Worm (Caenorhabditis elegans) whole organism, late embryonic: ENCODE data around the gene F07E5.5.

Experiments used
- C38D4.7 ChIP-seq: fragments of 200-800 bp; sonication (Bioruptor generic); optimal IDR thresholded peaks from 2 replicates; lab custom pipeline; 2018; ENCODE audit warnings: mild to moderate bottlenecking, missing genetic modification characterization, moderate library complexity, missing compliant biosample characterization
- T23F11.4 ChIP-seq: fragments of 200-800 bp; sonication (Bioruptor generic); optimal IDR thresholded peaks from 2 replicates; lab custom pipeline; 2018; ENCODE audit warnings: mild to moderate bottlenecking, missing genetic modification characterization, missing compliant biosample characterization
- Y22D7AL.16 ChIP-seq: sonication (generic microtip); optimal IDR thresholded peaks from 2 replicates; lab custom pipeline; 2016; ENCODE audit warnings: missing genetic modification characterization, missing compliant biosample characterization
- ama-1 ChIP-seq: fragments of 150-350 bp; optimal IDR thresholded peaks from 2 replicates; lab custom pipeline; 2014
- ceh-14 ChIP-seq: sonication (generic microtip); optimal IDR thresholded peaks from 2 replicates; lab custom pipeline; 2016; ENCODE audit warnings: missing genotype, missing genetic modification characterization, missing compliant biosample characterization
- ceh-18 ChIP-seq: sonication (generic microtip); optimal IDR thresholded peaks from 2 replicates; lab custom pipeline; 2016; ENCODE audit warnings: missing genetic modification characterization, missing compliant biosample characterization
- ceh-2 ChIP-seq: sonication (generic microtip); optimal IDR thresholded peaks from 2 replicates; lab custom pipeline; 2016; ENCODE audit warnings: missing genotype, missing genetic modification characterization, missing compliant biosample characterization
- ceh-24 ChIP-seq: sonication (generic microtip); optimal IDR thresholded peaks from 2 replicates; lab custom pipeline; 2016; ENCODE audit warnings: mild to moderate bottlenecking, missing genetic modification characterization, missing compliant biosample characterization
- ceh-30 ChIP-seq: fragments of 150-350 bp; optimal IDR thresholded peaks from 2 replicates; lab custom pipeline; 2014; ENCODE audit warnings: missing biosample characterization, missing genetic modification characterization
- ceh-31 ChIP-seq: sonication (generic microtip); optimal IDR thresholded peaks from 2 replicates; lab custom pipeline; 2016; ENCODE audit warnings: missing genetic modification characterization, missing compliant biosample characterization
- ceh-34 ChIP-seq: sonication (generic microtip); optimal IDR thresholded peaks from 2 replicates; lab custom pipeline; 2016; ENCODE audit warnings: mild to moderate bottlenecking, missing genetic modification characterization, missing compliant biosample characterization
- ceh-48 ChIP-seq: sonication (generic microtip); optimal IDR thresholded peaks from 2 replicates; lab custom pipeline; 2016; ENCODE audit warnings: missing genetic modification characterization, inconsistent platforms, missing compliant biosample characterization
- ceh-6 ChIP-seq: fragments of 200-800 bp; sonication (Bioruptor generic); optimal IDR thresholded peaks from 2 replicates; lab custom pipeline; 2018; ENCODE audit warnings: mild to moderate bottlenecking, missing genetic modification characterization, missing compliant biosample characterization
- dve-1 ChIP-seq: sonication (generic microtip); optimal IDR thresholded peaks from 2 replicates; lab custom pipeline; 2017; ENCODE audit warnings: antibody characterized with exemption, mild to moderate bottlenecking, missing genetic modification characterization, missing compliant biosample characterization
- elt-2 ChIP-seq: sonication (generic microtip); optimal IDR thresholded peaks from 2 replicates; lab custom pipeline; 2016; ENCODE audit warnings: missing genetic modification reagents, missing genetic modification characterization, missing compliant biosample characterization
- elt-4 ChIP-seq: sonication (generic microtip); optimal IDR thresholded peaks from 2 replicates; lab custom pipeline; 2016; ENCODE audit warnings: missing genetic modification characterization, missing compliant biosample characterization
- gmeb-2 ChIP-seq: sonication (generic microtip); optimal IDR thresholded peaks from 2 replicates; lab custom pipeline; 2016; ENCODE audit warnings: missing genetic modification characterization, inconsistent platforms, missing compliant biosample characterization
- hlh-15 ChIP-seq: sonication (generic microtip); optimal IDR thresholded peaks from 2 replicates; lab custom pipeline; 2016; ENCODE audit warnings: missing genetic modification characterization, missing compliant biosample characterization
- hlh-30 ChIP-seq: sonication (generic microtip); optimal IDR thresholded peaks from 2 replicates; lab custom pipeline; 2017; ENCODE audit warnings: antibody characterized with exemption, missing genetic modification characterization, missing compliant biosample characterization; ENCODE audit not compliant: insufficient read depth
- hlh-6 ChIP-seq: sonication (generic microtip); optimal IDR thresholded peaks from 2 replicates; lab custom pipeline; 2016; ENCODE audit warnings: missing genotype, missing genetic modification characterization, missing compliant biosample characterization
- nfya-1 ChIP-seq: sonication (generic microtip); optimal IDR thresholded peaks from 2 replicates; lab custom pipeline; 2017; ENCODE audit warnings: missing genetic modification characterization, mild to moderate bottlenecking, missing compliant biosample characterization, antibody characterized with exemption, moderate library complexity
- nhr-11 ChIP-seq: fragments of 150-350 bp; optimal IDR thresholded peaks from 2 replicates; lab custom pipeline; 2014; ENCODE audit warnings: missing biosample characterization, missing genetic modification characterization
- npax-4 ChIP-seq: sonication (generic microtip); optimal IDR thresholded peaks from 2 replicates; lab custom pipeline; 2016; ENCODE audit warnings: missing genetic modification characterization, missing compliant biosample characterization
- pag-3 ChIP-seq: sonication (generic microtip); optimal IDR thresholded peaks from 2 replicates; lab custom pipeline; 2016; ENCODE audit warnings: missing compliant biosample characterization, missing genetic modification characterization, borderline replicate concordance
- pros-1 ChIP-seq: fragments of 150-350 bp; optimal IDR thresholded peaks from 2 replicates; lab custom pipeline; 2014; ENCODE audit warnings: missing biosample characterization, missing genetic modification reagents, missing genetic modification characterization
- rnt-1 ChIP-seq: sonication (generic microtip); optimal IDR thresholded peaks from 2 replicates; lab custom pipeline; 2016; ENCODE audit warnings: missing genetic modification characterization, missing compliant biosample characterization
- syd-9 ChIP-seq: sonication (generic microtip); optimal IDR thresholded peaks from 2 replicates; lab custom pipeline; 2016; ENCODE audit warnings: mild to moderate bottlenecking, missing genetic modification characterization, moderate library complexity, missing compliant biosample characterization
- tbx-2 ChIP-seq: sonication (generic microtip); optimal IDR thresholded peaks from 2 replicates; lab custom pipeline; 2016; ENCODE audit warnings: missing genetic modification characterization, missing compliant biosample characterization
- unc-42 ChIP-seq: sonication (generic microtip); optimal IDR thresholded peaks from 2 replicates; lab custom pipeline; 2016; ENCODE audit warnings: missing genotype, missing genetic modification characterization, missing compliant biosample characterization

The F07E5.5 gene

DNA sequence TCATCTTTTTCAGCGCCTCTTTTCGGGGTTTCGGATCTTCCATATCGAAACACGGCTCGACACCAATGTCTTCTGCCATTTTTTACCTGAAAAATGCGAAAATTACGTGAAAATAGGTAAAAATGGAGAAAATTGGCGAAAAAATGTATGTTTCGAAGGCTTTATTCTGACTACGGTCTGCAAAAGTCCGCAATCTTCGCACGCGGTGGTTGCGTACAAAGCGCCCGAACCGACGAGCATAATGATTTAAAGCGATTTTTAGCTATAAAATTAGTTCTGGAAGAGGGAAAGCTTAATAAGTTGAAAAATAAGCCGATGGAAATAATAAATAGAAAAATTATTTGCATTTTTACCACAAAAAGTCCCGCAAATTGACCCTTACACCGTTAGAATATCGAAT is at the start of gene F07E5.5:
Gene F07E5.5, minus strand, starts transcription at position 86 of the 400 bp plus-strand sequence.
- TF ChIP-seq npax-4 (no peak), unc-42 (tag; lab: Kevin White, UChicago) (peak; percentile 20), tbx-2 (peak; percentile 1), ceh-24 (tag; lab: Kevin White, UChicago) (no peak), nfya-1 (peak; percentile 42), Y22D7AL.16 (tag; lab: Kevin White, UChicago) (no peak), elt-4 (tag; lab: Kevin White, UChicago) (no peak)

DNA sequence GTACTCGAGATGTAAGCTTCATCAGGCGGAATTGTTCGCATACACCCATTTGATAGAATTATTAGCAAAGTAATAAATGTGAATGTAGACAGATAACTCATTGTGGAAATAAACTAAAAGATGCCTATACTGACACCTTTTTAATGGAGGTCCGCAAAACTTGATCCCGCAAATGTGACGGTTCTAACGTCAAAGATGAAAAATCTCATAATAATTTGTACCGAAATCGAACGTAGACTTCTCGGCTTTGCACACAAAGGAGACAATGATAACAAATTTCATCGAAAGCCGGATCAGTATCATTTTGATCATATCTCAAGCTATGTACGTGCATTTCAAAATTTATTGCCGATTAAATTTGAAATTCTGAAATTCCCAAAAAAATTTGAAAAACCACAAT is 49.4 kb upstream of the F07E5.5 start, which contains the start of gene R52.4:
Gene R52.4, minus strand, starts transcription at position 101 of the 400 bp plus-strand sequence.
- TF ChIP-seq gmeb-2 (no peak), ceh-6 (GFP tag; lab: Kevin White, UChicago) (no peak), hlh-30 (tag; lab: Kevin White, UChicago) (no peak), elt-2 (tag; lab: Kevin White, UChicago) (no peak), T23F11.4 (GFP tag; lab: Kevin White, UChicago) (no peak), ceh-18 (no peak), ceh-31 (no peak), hlh-15 (tag; lab: Kevin White, UChicago) (no peak), pros-1 (tag; lab: Kevin White, UChicago) (no peak), dve-1 (no peak), rnt-1 (tag; lab: Kevin White, UChicago) (no peak), elt-4 (tag; lab: Kevin White, UChicago) (no peak), ama-1 (lab: Kevin White, UChicago) (no peak), ceh-48 (no peak), ceh-24 (tag; lab: Kevin White, UChicago) (no peak), nfya-1 (no peak), hlh-6 (tag; lab: Kevin White, UChicago) (no peak), nhr-11 (tag; lab: Kevin White, UChicago) (no peak)
- TF ChIP-seq, all 69 proteins: peak for 0

DNA sequence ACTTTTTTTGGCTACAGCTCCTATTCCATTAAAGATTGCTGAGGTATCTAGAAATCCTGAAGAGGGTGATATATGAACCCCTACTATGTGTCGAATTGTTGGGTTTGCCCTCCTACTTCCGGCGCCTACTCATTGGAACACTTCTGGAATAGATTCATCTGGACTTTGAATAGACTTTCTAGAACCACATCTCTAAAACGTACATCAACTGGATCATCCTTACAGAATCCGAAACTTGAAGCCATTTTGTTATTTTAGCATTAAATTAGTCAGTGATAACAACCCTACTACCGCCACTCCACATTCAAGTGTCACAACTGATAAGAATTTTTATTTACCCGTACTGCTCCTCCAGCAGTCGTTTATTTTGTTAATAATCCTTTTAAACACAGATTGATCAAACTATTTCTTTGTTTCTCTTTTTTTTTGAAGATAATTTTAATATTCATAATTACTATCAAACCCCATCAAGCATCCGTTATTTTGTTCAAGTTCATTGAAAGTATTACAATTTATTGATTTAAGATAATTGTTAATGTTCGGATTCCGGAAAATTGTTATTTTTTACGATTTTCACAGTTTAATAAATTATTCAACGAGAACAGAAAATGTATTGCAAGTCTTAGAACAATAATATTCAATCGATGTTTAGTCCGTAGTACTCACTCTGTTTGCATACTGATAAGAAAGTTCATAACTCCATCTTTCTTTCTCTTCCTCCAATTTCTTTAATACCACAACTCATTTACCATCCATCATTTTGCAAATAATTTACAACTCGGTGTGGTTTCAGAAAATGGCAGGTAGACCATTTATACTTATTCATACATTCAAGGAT is 40.5 kb upstream of the F07E5.5 start, which contains the start of gene math-42:
Gene math-42, plus strand, starts transcription at position 788 of the 838 bp plus-strand sequence.
- TF ChIP-seq elt-2 (tag; lab: Kevin White, UChicago), result peak; percentile 46
- no peak for TF ChIP-seq ceh-30 (tag; lab: Kevin White, UChicago)
- TF ChIP-seq, all 69 proteins: peak for 1

DNA sequence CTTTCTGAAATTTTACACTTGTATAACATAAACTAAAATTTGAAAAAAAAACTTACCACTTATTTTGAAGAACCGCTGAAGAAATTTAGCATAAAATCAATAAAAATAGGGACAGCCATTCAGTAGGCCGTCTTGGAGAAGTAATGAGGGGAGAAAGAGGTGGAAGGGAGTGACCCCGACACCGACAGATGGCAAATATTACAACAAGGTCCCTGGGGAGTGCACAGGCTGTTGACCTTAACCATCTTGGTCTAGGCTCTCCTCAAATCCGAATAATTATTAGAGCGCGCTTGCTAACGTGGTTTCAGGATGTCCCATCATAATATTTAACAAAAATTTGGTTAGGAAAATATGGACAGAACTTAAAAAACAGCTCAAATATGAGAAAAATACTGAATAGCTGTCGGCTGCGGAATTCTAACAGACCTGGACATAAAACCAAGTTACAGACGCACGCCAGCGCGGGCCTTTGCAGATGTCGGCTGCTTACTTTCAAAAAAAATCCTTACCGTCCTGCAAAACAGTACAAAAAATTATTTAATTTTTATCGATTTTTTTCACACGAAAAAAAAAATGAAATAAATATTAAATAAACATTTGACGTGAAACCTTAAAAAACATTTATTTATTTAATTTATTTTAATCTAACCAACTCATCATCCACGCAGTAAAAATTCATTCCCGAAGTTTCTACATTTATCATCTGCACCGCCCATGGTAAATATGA is 36.2 kb upstream of the F07E5.5 start, which contains the start of gene T16A1.2:
Gene T16A1.2, plus strand, starts transcription at position 677 of the 727 bp plus-strand sequence.
- no peak for TF ChIP-seq ceh-24 (tag; lab: Kevin White, UChicago)
- no peak for TF ChIP-seq ceh-14 (tag; lab: Kevin White, UChicago)
- TF ChIP-seq rnt-1 (tag; lab: Kevin White, UChicago), result no peak

DNA sequence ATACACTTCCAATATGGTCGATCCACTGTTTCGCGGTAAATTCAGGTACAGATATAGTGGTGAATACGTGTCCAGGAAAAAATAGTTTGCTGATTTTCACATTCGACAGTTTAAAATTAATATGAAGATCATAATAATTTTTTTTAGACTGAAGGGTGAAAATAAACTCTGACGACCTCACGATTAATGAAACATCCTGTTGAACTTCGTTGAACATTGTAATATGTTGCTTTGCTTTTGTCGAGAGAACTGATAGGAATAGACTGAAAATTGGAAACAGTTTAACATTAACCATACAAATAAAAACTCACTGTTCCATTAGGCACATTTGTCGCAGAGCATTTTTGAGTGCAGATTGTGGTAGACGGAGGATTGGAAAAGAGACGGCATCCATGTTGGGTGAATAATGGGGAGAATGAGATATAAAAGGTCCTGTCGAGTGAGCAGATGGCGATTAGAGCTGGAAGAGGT is 34.6 kb upstream of the F07E5.5 start, which contains the start of gene fbxb-37:
Gene fbxb-37, minus strand, starts transcription at position 421 of the 471 bp plus-strand sequence.
- TF ChIP-seq ceh-34 (no peak), syd-9 (tag; lab: Kevin White, UChicago) (no peak), elt-4 (tag; lab: Kevin White, UChicago) (no peak), ceh-30 (tag; lab: Kevin White, UChicago) (no peak), nfya-1 (no peak), ceh-18 (no peak), pag-3 (tag; lab: Kevin White, UChicago) (no peak), C38D4.7 (no peak), rnt-1 (tag; lab: Kevin White, UChicago) (no peak), ceh-2 (tag; lab: Kevin White, UChicago) (no peak)
